Worm (Caenorhabditis elegans): ENCODE measurements around the gene C04C3.4.
"Not testable (repeated sequence)": the region's sequence is repeated elsewhere in the genome, so short reads cannot be mapped to it uniquely, and the experiment has no call there.

- not testable (repeated sequence) for TF ChIP-seq nhr-28 (tag; optimal IDR thresholded peaks at IDR 0.05); lin-1 (GFP tag; IDR thresholded peaks at IDR 0.05); daf-12 (tag; optimal IDR thresholded peaks at IDR 0.05); egl-27 (tag; optimal IDR thresholded peaks at IDR 0.05); ztf-7 (tag; optimal IDR thresholded peaks at IDR 0.05); mep-1 (tag; optimal IDR thresholded peaks at IDR 0.05); aly-2 (tag; optimal IDR thresholded peaks at IDR 0.05); ZK546.5 (tag; optimal IDR thresholded peaks at IDR 0.05); duxl-1 (tag; optimal IDR thresholded peaks at IDR 0.05; ENCODE audit: poor library complexity); lin-29 (GFP tag; IDR thresholded peaks at IDR 0.05); F44E2.7 (GFP tag; IDR thresholded peaks at IDR 0.05); ceh-82 (tag; optimal IDR thresholded peaks at IDR 0.05); snpc-4 (tag; optimal IDR thresholded peaks at IDR 0.05); set-16 (GFP tag; IDR thresholded peaks at IDR 0.05)
Measured at ce11 chrIV:3389999-3390398, 4.2 kb upstream of the C04C3.4 start, which contains the start of gene B0546.5.
